Worm (Caenorhabditis elegans): Measurements from ENCODE around the gene ooc-3.
A peak's percentile ranks its signal among the peaks of the same experiment; 100 is the strongest.
"Not testable (repeated sequence)": the region's sequence is repeated elsewhere in the genome, so short reads cannot be mapped to it uniquely, and the experiment has no call there.

ooc-3 gene

DNA sequence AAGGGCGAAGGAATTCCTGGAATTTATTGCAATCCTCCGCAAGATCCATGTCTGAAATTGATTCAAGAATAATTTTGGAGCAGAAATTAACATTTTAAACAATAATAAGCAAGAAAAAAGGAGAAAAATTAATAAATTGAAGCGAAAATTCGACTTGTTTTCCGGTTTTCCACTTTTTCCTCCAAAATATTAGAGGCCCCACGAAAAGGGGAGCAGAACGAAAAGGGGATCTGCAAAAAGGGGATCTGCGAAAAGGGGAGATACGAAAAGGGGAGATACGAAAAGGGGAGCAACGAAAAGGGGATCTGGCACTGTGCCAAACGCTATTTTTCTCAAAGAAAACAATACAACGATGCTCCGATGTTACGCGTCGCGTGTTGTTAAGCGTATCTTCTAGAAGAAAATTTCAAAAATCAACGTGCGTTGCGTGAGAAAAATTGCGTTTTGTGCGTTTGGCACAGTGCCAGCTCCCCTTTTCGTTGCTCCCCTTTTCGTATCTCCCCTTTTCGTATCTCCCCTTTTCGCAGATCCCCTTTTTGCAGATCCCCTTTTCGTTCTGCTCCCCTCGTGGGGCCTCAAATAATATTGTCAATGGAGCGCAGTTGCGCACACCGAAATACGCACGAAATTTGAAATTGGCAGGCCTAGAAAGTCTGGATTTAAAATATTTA lies 39.4 kb upstream of the ooc-3 start, which contains the start of gene Y62F5A.12 (continued):
- TF ChIP-seq dmd-6 (GFP tag; IDR thresholded peaks at IDR 0.05) (peak; percentile 88), mdl-1 (tag; optimal IDR thresholded peaks at IDR 0.05) (peak; percentile 32 to 38), hlh-11 (tag; optimal IDR thresholded peaks at IDR 0.05) (peak; percentile 65), D1046.2 (GFP tag; IDR thresholded peaks at IDR 0.05) (peak; percentile 93), mxl-3 (GFP tag; optimal IDR thresholded peaks at IDR 0.05) (peak; percentile 86), rbr-2 (tag; optimal IDR thresholded peaks at IDR 0.05) (peak; percentile 89), pha-4 (GFP tag; IDR thresholded peaks at IDR 0.05) (peak; percentile 96), nhr-11 (tag; optimal IDR thresholded peaks at IDR 0.05) (peak; percentile 68), nhr-102 (tag; optimal IDR thresholded peaks at IDR 0.05) (peak; percentile 66), arid-1 (GFP tag; conservative IDR thresholded peaks at IDR 0.05) (peak; percentile 93), Y105C5A.15 (GFP tag; IDR thresholded peaks at IDR 0.05) (peak; percentile 70; the same call in 1 of the 2 replicates), unc-62 (GFP tag; optimal IDR thresholded peaks at IDR 0.05 in 1 of 2) (peak in 1 of 2 experiments; percentile 66), madf-9 (GFP tag; conservative IDR thresholded peaks at IDR 0.05) (peak; percentile 96), zfp-2 (tag; optimal IDR thresholded peaks at IDR 0.05) (peak; percentile 50), tra-1 (GFP tag; IDR thresholded peaks at IDR 0.05) (peak; percentile 95), fkh-10 (GFP tag; optimal IDR thresholded peaks at IDR 0.05) (peak; percentile 51)
- not testable (repeated sequence) for TF ChIP-seq pha-4, unc-62 (tag; optimal IDR thresholded peaks at IDR 0.05)

DNA sequence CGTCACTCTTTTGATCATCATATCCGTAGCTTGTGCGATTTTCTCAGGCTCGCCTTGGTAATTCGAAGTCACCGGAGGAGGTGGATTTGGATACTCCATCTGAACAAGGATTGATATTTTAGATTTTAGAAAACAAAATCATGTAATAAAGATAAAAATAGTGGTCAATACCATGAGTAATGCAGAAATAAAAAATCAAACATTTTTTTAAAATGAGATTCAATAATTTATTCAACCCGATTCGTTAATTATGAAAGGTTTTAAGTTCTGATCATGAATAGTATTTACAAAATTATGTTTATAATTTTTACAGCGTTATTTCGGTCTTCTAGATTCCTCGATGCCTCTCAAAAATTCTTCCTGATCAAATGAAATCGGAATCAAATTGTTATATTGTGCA lies 38.6 kb upstream of the ooc-3 start, which contains the start of gene mdt-8:
Gene mdt-8 (minus strand): TSS at position 101 of the 400 bp plus-strand sequence.
- TF ChIP-seq lin-39 (tag; optimal IDR thresholded peaks at IDR 0.05): no peak
- no peak for TF ChIP-seq mxl-3 (GFP tag; optimal IDR thresholded peaks at IDR 0.05)
- TF ChIP-seq aha-1 (tag): no peak
- TF ChIP-seq nhr-76 (tag; optimal IDR thresholded peaks at IDR 0.05): no peak
- TF ChIP-seq tra-1 (GFP tag; IDR thresholded peaks at IDR 0.05): no peak
- TF ChIP-seq daf-16 (GFP tag; optimal IDR thresholded peaks at IDR 0.05): no peak
- no peak for TF ChIP-seq daf-16 (tag; optimal IDR thresholded peaks at IDR 0.05)
- TF ChIP-seq zfp-3 (GFP tag; conservative IDR thresholded peaks at IDR 0.05): no peak
- TF ChIP-seq mdl-1 (tag; optimal IDR thresholded peaks at IDR 0.05): no peak
- no peak for TF ChIP-seq ceh-82 (tag; optimal IDR thresholded peaks at IDR 0.05)
- TF ChIP-seq nhr-42 (GFP tag; IDR thresholded peaks at IDR 0.05): no peak
- TF ChIP-seq snpc-1.2 (GFP tag; IDR thresholded peaks at IDR 0.05): no peak
- no peak for TF ChIP-seq ceh-28 (tag; optimal IDR thresholded peaks at IDR 0.05)
- TF ChIP-seq D1046.2 (GFP tag; IDR thresholded peaks at IDR 0.05): no peak
- no peak for TF ChIP-seq zag-1 (tag; optimal IDR thresholded peaks at IDR 0.05)
- no peak for TF ChIP-seq snpc-4 (tag; optimal IDR thresholded peaks at IDR 0.05)
- no peak for TF ChIP-seq jun-1 (tag; optimal IDR thresholded peaks at IDR 0.05)
- TF ChIP-seq Y75B8A.6 (GFP tag; IDR thresholded peaks at IDR 0.05): no peak
- no peak for TF ChIP-seq tag-97 (GFP tag; IDR thresholded peaks at IDR 0.05)

DNA sequence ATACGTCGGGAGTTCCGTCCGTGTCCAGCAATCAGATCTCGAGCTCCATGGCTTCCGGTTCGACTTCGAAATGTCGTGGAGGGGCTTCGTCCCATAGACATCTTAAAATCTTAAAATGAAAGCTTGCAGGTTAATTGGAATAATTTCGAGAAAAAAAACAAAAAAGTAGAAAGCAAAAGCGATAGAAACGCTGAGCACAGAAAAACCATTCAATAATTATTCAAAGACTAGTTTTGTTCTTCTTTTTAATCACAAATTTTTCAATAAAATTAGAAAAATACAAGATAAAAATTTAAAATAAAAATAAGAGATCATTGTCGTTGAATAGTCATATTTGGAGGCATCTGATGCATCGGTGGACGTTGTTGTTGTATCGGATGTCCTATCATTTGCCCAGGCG lies 31.8 kb upstream of the ooc-3 start, which contains the start of gene age-1:
Gene age-1 (minus strand): TSS at position 101 of the 400 bp plus-strand sequence.
- TF ChIP-seq ceh-82 (tag; optimal IDR thresholded peaks at IDR 0.05): no peak
- no peak for TF ChIP-seq F37D6.2 (tag; optimal IDR thresholded peaks at IDR 0.05)
- no peak for TF ChIP-seq ceh-28 (tag; optimal IDR thresholded peaks at IDR 0.05)
- no peak for TF ChIP-seq lin-15B (tag; optimal IDR thresholded peaks at IDR 0.05)
- no peak for TF ChIP-seq vab-7 (GFP tag; IDR thresholded peaks at IDR 0.05)
- no peak for TF ChIP-seq aly-2 (tag; optimal IDR thresholded peaks at IDR 0.05)

DNA sequence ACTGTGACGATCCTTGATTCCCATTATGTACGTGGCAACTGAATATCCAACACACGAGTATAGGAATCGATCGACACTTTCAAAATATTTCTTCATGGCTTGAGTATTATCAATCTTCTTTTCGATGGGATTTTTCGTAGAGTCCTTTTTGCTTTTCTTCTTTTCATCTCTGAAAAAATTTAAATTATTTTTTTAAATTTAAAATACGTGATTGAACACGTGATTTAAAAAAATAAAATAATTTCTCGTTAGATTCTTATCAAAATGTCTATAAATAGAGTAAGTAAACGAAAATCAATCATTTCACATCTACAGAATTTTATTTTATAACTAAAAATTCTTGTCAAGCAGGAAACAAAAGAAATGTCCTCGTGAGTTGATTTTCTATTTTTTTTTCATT lies 26.2 kb upstream of the ooc-3 start, which contains the start of gene Y62F5A.10:
Gene Y62F5A.10 (plus strand): TSS at position 301 of the 400 bp plus-strand sequence.
- TF ChIP-seq ctbp-1 (GFP tag; IDR thresholded peaks at IDR 0.05) (no peak), F37D6.2 (tag; optimal IDR thresholded peaks at IDR 0.05) (no peak), lir-3 (tag; optimal IDR thresholded peaks at IDR 0.05) (no peak), unc-39 (tag; optimal IDR thresholded peaks at IDR 0.05) (no peak), egl-27 (tag; optimal IDR thresholded peaks at IDR 0.05) (no peak), snpc-4 (tag; optimal IDR thresholded peaks at IDR 0.05) (no peak), vab-7 (GFP tag; IDR thresholded peaks at IDR 0.05) (no peak), pqm-1 (tag; optimal IDR thresholded peaks at IDR 0.05) (no peak), daf-19 (GFP tag; conservative IDR thresholded peaks at IDR 0.05) (no peak), mes-2 (tag; optimal IDR thresholded peaks at IDR 0.05; ENCODE audit: poor library complexity, severe bottlenecking) (no peak), lim-7 (GFP tag; IDR thresholded peaks at IDR 0.05) (no peak), ceh-82 (tag; optimal IDR thresholded peaks at IDR 0.05) (no peak), tag-97 (GFP tag; IDR thresholded peaks at IDR 0.05) (no peak), php-3 (GFP tag; IDR thresholded peaks at IDR 0.05) (no peak), attf-4 (tag; optimal IDR thresholded peaks at IDR 0.05) (no peak), mdl-1 (tag; optimal IDR thresholded peaks at IDR 0.05) (no peak), aly-2 (tag; optimal IDR thresholded peaks at IDR 0.05) (no peak)

Data from whole organism, L4 larva.